Worm (Caenorhabditis elegans) whole organism, mixed stage, embryonic: ENCODE measurements around the gene math-37.

Experiments
- M03D4.4 ChIP-seq: sonication (generic microtip); optimal IDR thresholded peaks from 2 replicates; lab custom pipeline; 2017; ENCODE audit warnings: mild to moderate bottlenecking, missing genetic modification characterization, missing compliant biosample characterization
- bed-3 ChIP-seq: fragments of 200-800 bp; sonication (Bioruptor generic); optimal IDR thresholded peaks from 3 replicates; lab custom pipeline; 2018; ENCODE audit warnings: mild to moderate bottlenecking, missing genetic modification characterization, moderate library complexity, missing compliant biosample characterization
- blmp-1 ChIP-seq: fragments of 150-350 bp; optimal IDR thresholded peaks from 2 replicates; lab custom pipeline; 2014; ENCODE audit warnings: missing biosample characterization, missing genetic modification characterization
- ceh-39 ChIP-seq: fragments of 150-350 bp; optimal IDR thresholded peaks from 2 replicates; lab custom pipeline; 2014; ENCODE audit warnings: missing biosample characterization, missing genetic modification characterization
- ceh-43 ChIP-seq: fragments of 200-800 bp; sonication (Bioruptor generic); optimal IDR thresholded peaks from 2 replicates; lab custom pipeline; 2018; ENCODE audit warnings: mild to moderate bottlenecking, missing genetic modification characterization, moderate library complexity, missing compliant biosample characterization
- ceh-83 ChIP-seq: fragments of 200-800 bp; sonication (Bioruptor generic); optimal IDR thresholded peaks from 2 replicates; lab custom pipeline; 2018; ENCODE audit warnings: mild to moderate bottlenecking, missing genetic modification characterization, missing compliant biosample characterization
- ces-1 ChIP-seq: fragments of 150-350 bp; optimal IDR thresholded peaks from 2 replicates; lab custom pipeline; 2014; ENCODE audit warnings: missing biosample characterization, missing genetic modification reagents, missing genetic modification characterization
- cnd-1 ChIP-seq: fragments of 200-800 bp; sonication (Bioruptor generic); optimal IDR thresholded peaks from 2 replicates; lab custom pipeline; 2018; ENCODE audit warnings: mild to moderate bottlenecking, missing genetic modification characterization, missing compliant biosample characterization
- elt-1 ChIP-seq: sonication (generic microtip); optimal IDR thresholded peaks from 2 replicates; lab custom pipeline; 2017; ENCODE audit warnings: missing genetic modification characterization, mild to moderate bottlenecking, missing compliant biosample characterization, antibody characterized with exemption, moderate library complexity, borderline replicate concordance; ENCODE audit not compliant: insufficient read depth
- elt-3 ChIP-seq: fragments of 150-350 bp; optimal IDR thresholded peaks from 2 replicates; lab custom pipeline; 2014; ENCODE audit warnings: missing biosample characterization, missing genetic modification characterization
- flh-1 ChIP-seq: fragments of 200-800 bp; sonication (Bioruptor generic); optimal IDR thresholded peaks from 2 replicates; lab custom pipeline; 2018; ENCODE audit warnings: mild to moderate bottlenecking, missing genetic modification characterization, moderate library complexity, missing compliant biosample characterization
- ham-2 ChIP-seq: fragments of 200-800 bp; sonication (Bioruptor generic); optimal IDR thresholded peaks from 2 replicates; lab custom pipeline; 2018; ENCODE audit warnings: mild to moderate bottlenecking, missing genetic modification characterization, missing compliant biosample characterization
- hlh-1 ChIP-seq: fragments of 150-350 bp; optimal IDR thresholded peaks from 2 replicates; lab custom pipeline; 2014; ENCODE audit warnings: missing biosample characterization, missing genetic modification reagents, missing genetic modification characterization
- lin-13 ChIP-seq: fragments of 150-350 bp; optimal IDR thresholded peaks from 2 replicates; lab custom pipeline; 2014; ENCODE audit warnings: missing biosample characterization, missing genetic modification characterization
- lin-32 ChIP-seq: fragments of 200-800 bp; sonication (Bioruptor generic); optimal IDR thresholded peaks from 2 replicates; lab custom pipeline; 2018; ENCODE audit warnings: mild to moderate bottlenecking, missing genetic modification characterization, missing compliant biosample characterization
- lsy-2 ChIP-seq: fragments of 150-350 bp; optimal IDR thresholded peaks from 2 replicates; lab custom pipeline; 2014; ENCODE audit warnings: missing biosample characterization, missing genetic modification characterization
- mep-1 ChIP-seq: fragments of 150-350 bp; optimal IDR thresholded peaks from 2 replicates; lab custom pipeline; 2017; ENCODE audit warnings: missing biosample characterization, missing genetic modification reagents, missing genetic modification characterization, inconsistent platforms
- mls-2 ChIP-seq: sonication (generic microtip); optimal IDR thresholded peaks from 2 replicates; lab custom pipeline; 2016; ENCODE audit warnings: mild to moderate bottlenecking, missing genetic modification characterization, moderate library complexity, missing compliant biosample characterization
- nhr-12 ChIP-seq: fragments of 150-350 bp; optimal IDR thresholded peaks from 2 replicates; lab custom pipeline; 2014; ENCODE audit warnings: missing biosample characterization, missing genetic modification characterization
- nhr-2 ChIP-seq: fragments of 150-350 bp; optimal IDR thresholded peaks from 2 replicates; lab custom pipeline; 2014; ENCODE audit warnings: missing biosample characterization, missing genetic modification characterization
- nhr-28 ChIP-seq: fragments of 150-350 bp; optimal IDR thresholded peaks from 2 replicates; lab custom pipeline; 2014; ENCODE audit warnings: missing biosample characterization, missing genetic modification characterization
- nhr-76 ChIP-seq: sonication (generic microtip); optimal IDR thresholded peaks from 2 replicates; lab custom pipeline; 2017; ENCODE audit warnings: missing biosample characterization, missing genetic modification characterization
- pha-4 ChIP-seq: fragments of 150-350 bp; optimal IDR thresholded peaks from 2 replicates; lab custom pipeline; 2018; ENCODE audit warnings: missing biosample characterization, missing genetic modification reagents, missing genetic modification characterization
- sem-2 ChIP-seq: fragments of 200-800 bp; sonication (Bioruptor generic); optimal IDR thresholded peaks from 2 replicates; lab custom pipeline; 2018; ENCODE audit warnings: mild to moderate bottlenecking, missing genetic modification characterization, missing compliant biosample characterization
- snpc-4 ChIP-seq: fragments of 150-350 bp; optimal IDR thresholded peaks from 2 replicates; lab custom pipeline; 2014; ENCODE audit warnings: missing biosample characterization, missing genetic modification characterization
- sptf-1 ChIP-seq: sonication (generic microtip); optimal IDR thresholded peaks from 2 replicates; lab custom pipeline; 2017; ENCODE audit warnings: mild to moderate bottlenecking, missing genetic modification characterization, moderate library complexity, missing compliant biosample characterization
- tbx-8 ChIP-seq: fragments of 200-800 bp; sonication (Bioruptor generic); optimal IDR thresholded peaks from 2 replicates; lab custom pipeline; 2018; ENCODE audit warnings: mild to moderate bottlenecking, missing genetic modification characterization, moderate library complexity, missing compliant biosample characterization
- unc-39 ChIP-seq: fragments of 150-350 bp; optimal IDR thresholded peaks from 2 replicates; lab custom pipeline; 2014; ENCODE audit warnings: missing biosample characterization, missing genetic modification characterization
- unc-62 ChIP-seq: fragments of 150-350 bp; optimal IDR thresholded peaks from 2 replicates; lab custom pipeline; 2014; ENCODE audit warnings: missing biosample characterization, missing genetic modification reagents, missing genetic modification characterization
- zip-8 ChIP-seq: fragments of 150-350 bp; optimal IDR thresholded peaks from 2 replicates; lab custom pipeline; 2014; ENCODE audit warnings: missing biosample characterization, missing genetic modification characterization
- ztf-11 ChIP-seq: fragments of 150-350 bp; optimal IDR thresholded peaks from 2 replicates; lab custom pipeline; 2014; ENCODE audit warnings: missing biosample characterization, missing genetic modification characterization

The math-37 gene

ce11 chrII:2137235-2137634, 15.2 kb upstream of the math-37 start, which contains the start of gene C40A11.4:
TSS of gene C40A11.4 (plus strand) at chrII:2137422.
- no peak for TF ChIP-seq nhr-28
- no peak for TF ChIP-seq ceh-39
- TF ChIP-seq snpc-4 = no peak
- no peak for TF ChIP-seq mep-1 (tag; lab: Kevin White, UChicago)
- TF ChIP-seq ztf-11 (tag; lab: Kevin White, UChicago) = no peak
- TF ChIP-seq nhr-2 (tag; lab: Kevin White, UChicago) = peak; percentile 35
- TF ChIP-seq sem-2 (GFP tag; lab: Kevin White, UChicago) = no peak
- TF ChIP-seq unc-62 (GFP tag; lab: Kevin White, UChicago) = no peak
- TF ChIP-seq sptf-1 = no peak
- peak; percentile 74 for TF ChIP-seq cnd-1
- TF ChIP-seq lin-32 (GFP tag; lab: Kevin White, UChicago) = peak; percentile 55

DNA sequence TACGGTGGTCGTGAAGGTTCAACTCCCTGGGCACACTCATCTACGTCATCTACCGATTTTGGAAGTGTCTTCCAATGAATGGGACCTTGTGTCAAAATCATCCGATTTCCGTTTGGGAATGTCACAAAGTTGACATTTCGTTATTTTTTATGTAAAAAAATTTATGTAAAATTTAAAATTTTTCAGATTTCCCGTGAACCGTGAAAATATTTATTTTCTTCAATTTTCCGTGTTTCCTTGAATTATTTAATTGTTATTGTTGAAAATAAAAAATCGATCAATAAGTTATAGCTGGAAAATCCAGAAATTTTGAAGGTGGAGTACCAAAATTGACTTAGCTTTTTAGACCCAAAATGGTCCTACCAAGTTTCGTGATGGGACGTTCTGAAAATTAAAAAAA, 13.6 kb upstream of the math-37 start, which contains the start of gene hpo-7:
hpo-7 (minus strand) TSS at position 101 of the 400 bp plus-strand sequence.
- TF ChIP-seq unc-62 (GFP tag; lab: Kevin White, UChicago) (no peak), cnd-1 (no peak), hlh-1 (tag; lab: Kevin White, UChicago) (no peak), nhr-2 (tag; lab: Kevin White, UChicago) (no peak), snpc-4 (no peak), bed-3 (no peak), tbx-8 (GFP tag; lab: Kevin White, UChicago) (no peak)
- TF ChIP-seq, all 35 proteins: peak for 0

ce11 chrII:2130770-2131169, 8.8 kb upstream of the math-37 start, which contains the start of gene sdz-28:
TSS of gene sdz-28 (plus strand) at chrII:2131070.
- no peak for TF ChIP-seq hlh-1 (tag; lab: Kevin White, UChicago)
- TF ChIP-seq ceh-39 = peak; percentile 38

- TF ChIP-seq lin-32 (GFP tag; lab: Kevin White, UChicago) = no peak
- TF ChIP-seq tbx-8 (GFP tag; lab: Kevin White, UChicago) = no peak
- no peak for TF ChIP-seq nhr-28
- TF ChIP-seq snpc-4 = no peak
- TF ChIP-seq nhr-12 = no peak
- TF ChIP-seq mls-2 (tag; lab: Kevin White, UChicago) = no peak
- no peak for TF ChIP-seq cnd-1
- no peak for TF ChIP-seq bed-3
- no peak for TF ChIP-seq ceh-43 (GFP tag; lab: Kevin White, UChicago)
- no peak for TF ChIP-seq ces-1 (GFP tag; lab: Kevin White, UChicago)
- no peak for TF ChIP-seq ham-2
- TF ChIP-seq nhr-76 = no peak
- no peak for TF ChIP-seq unc-62 (GFP tag; lab: Kevin White, UChicago)
- TF ChIP-seq unc-39 (tag; lab: Kevin White, UChicago) = no peak
These were observed 771 bp upstream of the math-37 start for ce11 chrII:2122762-2123161.

DNA sequence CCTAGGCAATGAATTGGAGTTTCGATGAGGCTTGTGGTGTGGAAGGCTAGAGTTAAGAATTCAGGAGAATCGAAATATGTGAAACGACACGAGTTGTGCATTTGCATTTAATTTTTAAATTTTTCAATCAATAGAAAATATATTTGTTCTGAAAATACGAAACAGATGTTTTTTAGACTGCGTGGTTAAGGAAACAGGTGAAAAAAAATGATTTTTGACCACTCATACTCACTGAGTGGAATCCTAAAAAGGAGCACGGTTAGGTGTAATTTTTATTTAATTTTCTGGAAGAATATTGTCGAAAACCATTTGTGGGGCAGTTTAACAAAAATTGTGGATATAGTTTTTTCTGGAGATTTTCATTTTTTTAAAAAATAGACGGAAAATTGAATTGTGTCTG, 5.2 kb downstream of the math-37 start, which contains the start of gene srh-195:
srh-195 (minus strand) TSS at position 101 of the 400 bp plus-strand sequence.
- TF ChIP-seq ztf-11 (tag; lab: Kevin White, UChicago) (no peak), ceh-43 (GFP tag; lab: Kevin White, UChicago) (no peak), M03D4.4 (no peak), nhr-2 (tag; lab: Kevin White, UChicago) (no peak), ham-2 (no peak), cnd-1 (no peak), elt-3 (tag; lab: Kevin White, UChicago) (no peak), tbx-8 (GFP tag; lab: Kevin White, UChicago) (no peak), sptf-1 (no peak), lin-13 (tag; lab: Kevin White, UChicago) (no peak), bed-3 (no peak), pha-4 (no peak), mls-2 (tag; lab: Kevin White, UChicago) (no peak), hlh-1 (tag; lab: Kevin White, UChicago) (no peak)

DNA sequence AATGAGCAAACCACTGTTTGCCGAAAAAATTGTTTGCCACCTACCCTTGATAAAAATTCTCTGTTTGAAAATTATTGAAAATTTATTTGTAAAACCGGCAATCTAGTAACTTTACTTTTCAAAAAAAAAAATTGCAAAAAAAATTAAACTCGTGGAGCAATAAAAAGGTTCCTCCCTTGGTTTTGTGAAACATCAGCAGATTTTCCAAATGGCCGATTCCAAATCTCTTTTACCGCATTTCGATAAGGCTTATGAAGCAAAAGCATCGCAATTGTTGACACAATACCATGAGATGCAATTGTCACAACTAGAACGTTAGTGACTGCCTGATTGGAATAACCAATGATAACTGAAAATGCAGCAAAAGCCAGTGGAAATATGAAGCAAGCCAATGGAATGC, 7.5 kb downstream of the math-37 start:
- TF ChIP-seq mls-2 (tag; lab: Kevin White, UChicago) (no peak), unc-39 (tag; lab: Kevin White, UChicago) (no peak), lin-32 (GFP tag; lab: Kevin White, UChicago) (no peak), flh-1 (GFP tag; lab: Kevin White, UChicago) (no peak), pha-4 (no peak), lsy-2 (tag; lab: Kevin White, UChicago) (no peak), nhr-12 (no peak), sem-2 (GFP tag; lab: Kevin White, UChicago) (no peak), sptf-1 (no peak), ceh-83 (GFP tag; lab: Kevin White, UChicago) (no peak), ham-2 (no peak), ceh-43 (GFP tag; lab: Kevin White, UChicago) (no peak), zip-8 (tag; lab: Kevin White, UChicago) (no peak), elt-3 (tag; lab: Kevin White, UChicago) (no peak), cnd-1 (no peak), elt-1 (tag; lab: Kevin White, UChicago) (no peak), blmp-1 (tag; lab: Kevin White, UChicago) (no peak), M03D4.4 (no peak)
